Fruit fly (Drosophila melanogaster): ENCODE data around the gene kar.

The kar gene

DNA sequence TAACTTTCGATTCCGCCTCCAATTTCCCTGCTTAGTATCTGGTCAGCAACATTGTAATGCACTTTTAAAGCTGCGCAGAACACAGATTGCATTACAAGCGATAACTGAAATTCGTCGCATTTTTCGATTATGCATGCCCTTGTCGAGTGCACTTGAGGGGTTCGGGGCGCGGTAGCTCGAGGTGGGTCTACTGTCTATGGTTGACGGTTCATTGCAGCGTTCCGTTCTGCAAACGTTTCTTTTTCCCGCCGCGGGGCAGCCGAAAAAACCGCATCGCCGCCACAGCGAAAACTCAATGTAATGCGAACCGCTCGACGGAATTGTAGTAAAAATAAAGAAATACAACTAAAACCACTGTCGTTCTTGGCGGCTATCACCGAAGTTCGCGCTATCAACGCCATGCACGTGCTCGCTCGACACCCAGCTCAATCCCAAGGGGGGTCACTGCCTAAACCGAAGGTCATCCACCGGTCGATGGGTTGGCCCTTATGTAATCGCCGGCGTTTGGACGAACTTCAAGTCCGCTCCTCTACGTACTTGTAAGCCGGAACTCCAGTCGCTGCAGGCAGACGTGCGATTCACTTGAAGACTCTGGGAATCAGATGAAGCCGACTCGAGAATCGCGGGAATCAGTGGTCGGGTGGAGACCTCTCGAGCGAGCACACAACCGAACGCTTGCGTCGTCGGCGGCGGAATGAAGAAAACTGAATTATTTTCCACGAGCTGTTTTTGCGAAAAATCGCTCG lies at the start of gene kar:
Gene kar, minus strand, starts transcription at position 696 of the 746 bp plus-strand sequence.
- TF ChIP-seq pan (optimal IDR thresholded peaks at IDR 0.05) (no peak), EcR (GFP tag; optimal IDR thresholded peaks at IDR 0.05) (no peak), Dll (optimal IDR thresholded peaks at IDR 0.05) (no peak), psq (optimal IDR thresholded peaks at IDR 0.05) (no peak), usp (GFP tag; optimal IDR thresholded peaks at IDR 0.05) (no peak), CG8478 (optimal IDR thresholded peaks at IDR 0.05) (no peak)

dm6 chr3R:12727944-12728649 lies 38.9 kb upstream of the kar start:
- TF ChIP-seq CG8478 (optimal IDR thresholded peaks at IDR 0.05) (no peak), EcR (GFP tag; optimal IDR thresholded peaks at IDR 0.05) (no peak), Dll (optimal IDR thresholded peaks at IDR 0.05) (no peak), pan (optimal IDR thresholded peaks at IDR 0.05) (no peak), psq (optimal IDR thresholded peaks at IDR 0.05) (no peak), usp (GFP tag; optimal IDR thresholded peaks at IDR 0.05) (no peak)

DNA sequence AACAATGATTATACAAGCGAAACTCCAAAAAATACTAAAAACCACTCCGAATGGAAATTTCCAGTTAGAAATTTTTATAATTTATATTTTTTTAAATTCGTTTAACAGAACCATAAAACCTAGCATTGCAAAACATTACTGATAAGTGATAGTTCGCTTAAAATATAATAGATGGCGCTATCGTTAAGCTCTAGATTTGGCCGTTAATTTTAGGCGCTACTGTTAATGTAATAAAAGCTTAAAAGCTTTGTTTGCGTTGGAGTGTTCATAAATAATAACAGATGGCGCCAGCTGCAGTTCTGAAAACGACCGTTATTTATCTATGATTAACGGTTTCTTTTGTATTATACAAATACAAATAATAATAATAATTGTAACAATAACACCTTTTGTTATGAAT lies 34.6 kb upstream of the kar start:
- no peak for TF ChIP-seq CG8478 (optimal IDR thresholded peaks at IDR 0.05)
- no peak for TF ChIP-seq usp (GFP tag; optimal IDR thresholded peaks at IDR 0.05)
- no peak for TF ChIP-seq psq (optimal IDR thresholded peaks at IDR 0.05)
- TF ChIP-seq EcR (GFP tag; optimal IDR thresholded peaks at IDR 0.05), result no peak
- TF ChIP-seq pan (optimal IDR thresholded peaks at IDR 0.05), result no peak
- TF ChIP-seq Dll (optimal IDR thresholded peaks at IDR 0.05), result no peak

DNA sequence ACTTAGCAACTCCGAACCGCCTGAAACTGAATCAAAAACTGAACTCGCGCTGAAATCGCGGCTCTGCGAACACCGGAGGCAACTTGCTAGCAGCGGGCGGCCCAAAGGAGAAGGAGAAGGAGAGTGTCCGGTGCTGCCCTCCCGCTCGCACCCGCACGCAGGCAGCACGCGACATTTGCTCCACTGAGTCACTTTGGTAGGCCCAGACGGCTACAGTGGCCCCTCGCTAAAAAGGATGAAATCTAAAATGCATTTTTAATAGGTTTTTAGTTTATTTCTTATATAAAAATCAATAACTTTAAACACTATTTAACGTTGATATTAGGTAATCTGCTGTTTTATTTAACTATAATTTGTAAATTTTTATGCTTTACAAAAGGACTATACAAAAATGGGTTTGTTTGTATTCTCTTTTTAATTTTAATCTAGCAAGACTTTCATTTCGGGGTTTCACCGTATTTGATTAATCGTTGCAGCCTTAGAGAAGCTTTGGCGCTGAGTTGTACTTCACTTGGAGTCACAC lies 33.3 kb upstream of the kar start, which contains the start of gene Men:
Gene Men, minus strand, starts transcription at position 51 of the 523 bp plus-strand sequence.
- no peak for TF ChIP-seq usp (GFP tag; optimal IDR thresholded peaks at IDR 0.05)
- TF ChIP-seq psq (optimal IDR thresholded peaks at IDR 0.05), result no peak
- TF ChIP-seq Dll (optimal IDR thresholded peaks at IDR 0.05), result no peak
- no peak for TF ChIP-seq pan (optimal IDR thresholded peaks at IDR 0.05)
- TF ChIP-seq CG8478 (optimal IDR thresholded peaks at IDR 0.05), result no peak
- TF ChIP-seq EcR (GFP tag; optimal IDR thresholded peaks at IDR 0.05), result no peak

- no peak for TF ChIP-seq EcR (GFP tag; optimal IDR thresholded peaks at IDR 0.05)
- TF ChIP-seq usp (GFP tag; optimal IDR thresholded peaks at IDR 0.05), result no peak
- TF ChIP-seq CG8478 (optimal IDR thresholded peaks at IDR 0.05), result no peak
- no peak for TF ChIP-seq pan (optimal IDR thresholded peaks at IDR 0.05)
- no peak for TF ChIP-seq Dll (optimal IDR thresholded peaks at IDR 0.05)
- no peak for TF ChIP-seq psq (optimal IDR thresholded peaks at IDR 0.05)
Measured at dm6 chr3R:12720344-12721200, 31.4 kb upstream of the kar start.

- TF ChIP-seq psq (optimal IDR thresholded peaks at IDR 0.05) (no peak), pan (optimal IDR thresholded peaks at IDR 0.05) (no peak), usp (GFP tag; optimal IDR thresholded peaks at IDR 0.05) (no peak), EcR (GFP tag; optimal IDR thresholded peaks at IDR 0.05) (no peak), CG8478 (optimal IDR thresholded peaks at IDR 0.05) (no peak), Dll (optimal IDR thresholded peaks at IDR 0.05) (no peak)
Measured at dm6 chr3R:12719627-12720343, 30.6 kb upstream of the kar start.

- no peak for TF ChIP-seq CG8478 (optimal IDR thresholded peaks at IDR 0.05)
- TF ChIP-seq EcR (GFP tag; optimal IDR thresholded peaks at IDR 0.05), result no peak
- no peak for TF ChIP-seq usp (GFP tag; optimal IDR thresholded peaks at IDR 0.05)
- no peak for TF ChIP-seq Dll (optimal IDR thresholded peaks at IDR 0.05)
- TF ChIP-seq pan (optimal IDR thresholded peaks at IDR 0.05), result no peak
- TF ChIP-seq psq (optimal IDR thresholded peaks at IDR 0.05), result no peak
Measured at dm6 chr3R:12718536-12719033, 29.4 kb upstream of the kar start.

- TF ChIP-seq CG8478 (optimal IDR thresholded peaks at IDR 0.05), result no peak
- TF ChIP-seq usp (GFP tag; optimal IDR thresholded peaks at IDR 0.05), result no peak
- no peak for TF ChIP-seq EcR (GFP tag; optimal IDR thresholded peaks at IDR 0.05)
- TF ChIP-seq Dll (optimal IDR thresholded peaks at IDR 0.05), result no peak
- TF ChIP-seq psq (optimal IDR thresholded peaks at IDR 0.05), result no peak
- no peak for TF ChIP-seq pan (optimal IDR thresholded peaks at IDR 0.05)
Measured at dm6 chr3R:12717588-12718535, 28.7 kb upstream of the kar start.

DNA sequence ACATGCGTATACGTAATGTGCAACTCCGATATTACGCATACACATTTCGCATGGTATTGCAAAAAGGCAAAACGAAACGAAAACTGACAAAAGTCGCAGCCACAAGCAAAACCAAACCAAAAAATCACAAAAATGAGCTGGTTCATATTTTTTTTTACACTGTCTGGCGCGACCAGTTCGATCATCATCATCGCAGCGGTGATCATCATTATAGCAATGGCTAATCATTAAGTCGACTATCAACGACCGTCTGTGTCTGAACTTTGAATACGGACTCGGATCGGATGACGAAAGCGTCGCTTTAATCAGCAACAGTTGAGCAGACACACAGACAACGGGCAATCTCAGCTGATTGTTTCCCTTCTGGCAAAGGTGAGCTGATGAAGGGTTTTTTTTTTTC lies 27.7 kb upstream of the kar start:
- no peak for TF ChIP-seq Dll (optimal IDR thresholded peaks at IDR 0.05)
- TF ChIP-seq EcR (GFP tag; optimal IDR thresholded peaks at IDR 0.05), result no peak
- TF ChIP-seq CG8478 (optimal IDR thresholded peaks at IDR 0.05), result no peak
- TF ChIP-seq pan (optimal IDR thresholded peaks at IDR 0.05), result no peak
- TF ChIP-seq psq (optimal IDR thresholded peaks at IDR 0.05), result no peak
- TF ChIP-seq usp (GFP tag; optimal IDR thresholded peaks at IDR 0.05), result no peak

DNA sequence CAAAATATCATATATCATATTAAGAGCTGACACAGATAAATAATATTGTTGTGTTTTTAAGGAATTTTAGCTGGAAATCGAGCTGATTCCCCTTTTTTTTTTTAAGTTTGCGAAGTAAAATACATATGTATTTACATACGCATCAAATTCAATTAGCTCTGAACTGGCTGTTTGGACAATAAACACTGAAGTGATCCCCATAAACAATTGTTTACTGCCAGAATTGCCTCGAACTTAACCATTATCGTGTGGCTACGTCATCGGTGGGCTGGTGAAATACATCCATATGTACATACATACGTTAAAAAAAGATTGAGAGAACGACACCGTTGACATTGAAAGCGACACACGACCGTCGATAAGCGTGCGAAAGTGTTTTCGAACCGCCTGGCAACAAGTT lies 27.1 kb upstream of the kar start:
- TF ChIP-seq usp (GFP tag; optimal IDR thresholded peaks at IDR 0.05) (no peak), EcR (GFP tag; optimal IDR thresholded peaks at IDR 0.05) (no peak), psq (optimal IDR thresholded peaks at IDR 0.05) (no peak), CG8478 (optimal IDR thresholded peaks at IDR 0.05) (no peak), Dll (optimal IDR thresholded peaks at IDR 0.05) (no peak), pan (optimal IDR thresholded peaks at IDR 0.05) (no peak)
